Worm (Caenorhabditis elegans) whole organism, L1 larva: ENCODE results near the gene Y45F10C.4.

Source experiments
- ama-1 ChIP-seq: fragments of 150-350 bp; optimal IDR thresholded peaks from 2 replicates; lab custom pipeline; 2014
- ets-5 ChIP-seq: fragments of 200-800 bp; sonication (Bioruptor generic); IDR thresholded peaks from 2 replicates; pipeline ENCODE4 v1.3.6; 2022; ENCODE audit warnings: missing genetic modification characterization, missing compliant biosample characterization
- tlp-1 ChIP-seq: fragments of 150-350 bp; optimal IDR thresholded peaks from 2 replicates; lab custom pipeline; 2014; ENCODE audit warnings: missing biosample characterization, missing genetic modification characterization

ce11 chrIV:13632613-13633012 is 31.4 kb downstream of the Y45F10C.4 start:
- no peak for TF ChIP-seq ama-1 (lab: Kevin White, UChicago)
- TF ChIP-seq tlp-1 (tag; lab: Kevin White, UChicago) = no peak
- TF ChIP-seq ets-5 (GFP tag; lab: Robert Waterston, UW) = no peak
